Fruit fly (Drosophila melanogaster) whole organism, embryonic: Measurements from ENCODE around the gene vito.

Experiments
- Antp ChIP-seq: fragments of 200-800 bp; sonication (Bioruptor generic); optimal IDR thresholded peaks from 3 replicates; lab custom pipeline; 2016; ENCODE audit warnings: missing biosample characterization, missing genetic modification characterization
- CG10565 ChIP-seq: fragments of 200-800 bp; sonication (Bioruptor generic); optimal IDR thresholded peaks from 3 replicates; lab custom pipeline; 2016; ENCODE audit warnings: missing biosample characterization, mild to moderate bottlenecking, missing genetic modification characterization
- CG11695 ChIP-seq: fragments of 200-800 bp; sonication (Bioruptor generic); IDR thresholded peaks from 3 replicates; pipeline ENCODE4 v1.3.6; 2022; ENCODE audit warnings: missing biosample characterization, missing genetic modification characterization
- CG12744 ChIP-seq: fragments of 200-800 bp; sonication (Bioruptor generic); optimal IDR thresholded peaks from 2 replicates; lab custom pipeline; 2016; ENCODE audit warnings: missing biosample characterization, missing genetic modification characterization
- CG14050 ChIP-seq: fragments of 200-800 bp; sonication (Bioruptor generic); IDR thresholded peaks from 3 replicates; pipeline ENCODE4 v1.3.6; 2022; ENCODE audit warnings: missing biosample characterization, missing genetic modification characterization
- CG15073 ChIP-seq: fragments of 200-800 bp; sonication (Bioruptor generic); optimal IDR thresholded peaks from 2 replicates; lab custom pipeline; 2016; ENCODE audit warnings: missing biosample characterization, missing genetic modification characterization
- CG16779 ChIP-seq: fragments of 200-800 bp; sonication (Bioruptor generic); IDR thresholded peaks from 2 replicates; pipeline ENCODE4 v1.3.6; 2022; ENCODE audit warnings: missing biosample characterization, missing genetic modification characterization
- CG16813 ChIP-seq: fragments of 200-800 bp; sonication (Bioruptor generic); IDR thresholded peaks from 3 replicates; pipeline ENCODE4 v1.3.6; 2022; ENCODE audit warnings: missing biosample characterization, missing genetic modification characterization; ENCODE audit not compliant: partially characterized antibody
- CG17385 ChIP-seq: fragments of 200-800 bp; sonication (Bioruptor generic); optimal IDR thresholded peaks from 3 replicates; lab custom pipeline; 2018; ENCODE audit warnings: missing biosample characterization, mild to moderate bottlenecking, missing genetic modification characterization
- CG17612 ChIP-seq: fragments of 200-800 bp; sonication (Bioruptor generic); IDR thresholded peaks from 2 replicates; pipeline ENCODE4 v1.3.6; 2022; ENCODE audit warnings: missing biosample characterization, missing genetic modification characterization
- CG3065 ChIP-seq: fragments of 200-800 bp; sonication (Bioruptor generic); optimal IDR thresholded peaks from 2 replicates; lab custom pipeline; 2016; ENCODE audit warnings: missing biosample characterization, missing genetic modification characterization
- CG3726 ChIP-seq: fragments of 200-800 bp; sonication (Bioruptor generic); IDR thresholded peaks from 3 replicates; pipeline ENCODE4, ENCODE4 v1.3.6; 2022; ENCODE audit warnings: missing biosample characterization, missing genetic modification characterization
- CG3995 ChIP-seq: fragments of 200-800 bp; sonication (Bioruptor generic); optimal IDR thresholded peaks from 3 replicates; lab custom pipeline; 2016; ENCODE audit warnings: missing biosample characterization, missing genetic modification characterization
- CG6254 ChIP-seq: fragments of 200-800 bp; sonication (Bioruptor generic); optimal IDR thresholded peaks from 3 replicates; lab custom pipeline; 2017; ENCODE audit warnings: mild to moderate bottlenecking, missing biosample characterization, missing genetic modification reagents, missing genetic modification characterization
- CG6765 ChIP-seq: fragments of 200-800 bp; sonication (Bioruptor generic); optimal IDR thresholded peaks from 3 replicates; lab custom pipeline; 2017; ENCODE audit warnings: missing biosample characterization, mild to moderate bottlenecking, missing genetic modification characterization
- CG6854 ChIP-seq: fragments of 200-800 bp; sonication (Bioruptor generic); optimal IDR thresholded peaks from 3 replicates; lab custom pipeline; 2017; ENCODE audit warnings: missing biosample characterization, mild to moderate bottlenecking, missing genetic modification characterization
- CG7556 ChIP-seq: fragments of 200-800 bp; sonication (Bioruptor generic); optimal IDR thresholded peaks from 2 replicates; lab custom pipeline; 2017; ENCODE audit warnings: missing biosample characterization, mild to moderate bottlenecking, missing genetic modification characterization
- CG7786 ChIP-seq: fragments of 200-800 bp; sonication (Bioruptor generic); optimal IDR thresholded peaks from 2 replicates; lab custom pipeline; 2016; ENCODE audit warnings: missing biosample characterization, missing genetic modification characterization
- CG7839 ChIP-seq: fragments of 200-800 bp; sonication (Bioruptor generic); optimal IDR thresholded peaks from 3 replicates; lab custom pipeline; 2018; ENCODE audit warnings: missing biosample characterization, mild to moderate bottlenecking, missing genetic modification characterization, moderate library complexity
- CG8281 ChIP-seq: fragments of 200-800 bp; sonication (Bioruptor generic); optimal IDR thresholded peaks from 2 replicates; lab custom pipeline; 2018; ENCODE audit warnings: missing biosample characterization, mild to moderate bottlenecking, missing genetic modification characterization, moderate library complexity
- CHES-1-like ChIP-seq: fragments of 200-800 bp; sonication (Bioruptor generic); optimal IDR thresholded peaks from 2 replicates; lab custom pipeline; 2016; ENCODE audit warnings: missing biosample characterization, missing genetic modification characterization
- CoRest ChIP-seq: fragments of 200-800 bp; sonication (Bioruptor generic); optimal IDR thresholded peaks from 3 replicates; lab custom pipeline; 2018; ENCODE audit warnings: missing biosample characterization, mild to moderate bottlenecking, missing genetic modification characterization, moderate library complexity
- D19A ChIP-seq: fragments of 200-800 bp; optimal IDR thresholded peaks from 3 replicates; lab custom pipeline; 2019; ENCODE audit warnings: missing biosample characterization, mild to moderate bottlenecking, missing genetic modification characterization, moderate library complexity
- Elba2 ChIP-seq: fragments of 200-800 bp; sonication (Bioruptor generic); optimal IDR thresholded peaks from 3 replicates; lab custom pipeline; 2016; ENCODE audit warnings: missing biosample characterization, missing genetic modification characterization
- HLHmδ ChIP-seq: fragments of 200-800 bp; sonication (Bioruptor generic); optimal IDR thresholded peaks from 2 replicates; lab custom pipeline; 2018; ENCODE audit warnings: missing biosample characterization, mild to moderate bottlenecking, missing genetic modification characterization, moderate library complexity
- HmgD ChIP-seq: fragments of 200-800 bp; sonication (Bioruptor generic); optimal IDR thresholded peaks from 3 replicates; lab custom pipeline; 2016; ENCODE audit warnings: missing biosample characterization, missing genetic modification characterization
- Lhr ChIP-seq: fragments of 200-800 bp; sonication (Bioruptor generic); optimal IDR thresholded peaks from 3 replicates; lab custom pipeline; 2017; ENCODE audit warnings: mild to moderate bottlenecking, missing biosample characterization, missing genetic modification reagents, missing genetic modification characterization
- Mad ChIP-seq: fragments of 200-800 bp; sonication (Bioruptor generic); optimal IDR thresholded peaks from 2 replicates; lab custom pipeline; 2016; ENCODE audit warnings: missing biosample characterization, missing genetic modification characterization
- Nf-YC ChIP-seq: fragments of 200-800 bp; optimal IDR thresholded peaks from 3 replicates; lab custom pipeline; 2019; ENCODE audit warnings: missing biosample characterization, mild to moderate bottlenecking, missing genetic modification characterization, moderate library complexity
- Pdp1 ChIP-seq, 2 experiments: fragments of 200-800 bp; sonication (Bioruptor generic); optimal IDR thresholded peaks; 3 replicates each; lab custom pipeline; 2016; ENCODE audit warnings: missing biosample characterization in 2 of 2, missing genetic modification characterization in 2 of 2, mild to moderate bottlenecking in 1 of 2, moderate library complexity in 1 of 2
- Sox100B ChIP-seq: fragments of 200-800 bp; sonication (Bioruptor generic); optimal IDR thresholded peaks from 3 replicates; lab custom pipeline; 2018; ENCODE audit warnings: missing biosample characterization, mild to moderate bottlenecking, missing genetic modification characterization
- Taf1 ChIP-seq: fragments of 200-800 bp; sonication (Bioruptor generic); IDR thresholded peaks from 2 replicates; pipeline ENCODE4 v1.3.6; 2022; ENCODE audit warnings: missing biosample characterization, missing genetic modification characterization
- aop ChIP-seq: fragments of 200-800 bp; sonication (Bioruptor generic); IDR thresholded peaks from 2 replicates; pipeline ENCODE4 v1.3.6; 2022; ENCODE audit warnings: missing biosample characterization, missing genetic modification characterization
- ara ChIP-seq: fragments of 200-800 bp; sonication (Bioruptor generic); IDR thresholded peaks from 2 replicates; pipeline ENCODE4 v1.3.6; 2022; ENCODE audit warnings: missing biosample characterization, missing genetic modification characterization
- bbx ChIP-seq: fragments of 200-800 bp; sonication (Bioruptor generic); IDR thresholded peaks from 2 replicates; pipeline ENCODE4 v1.3.6; 2022; ENCODE audit warnings: missing biosample characterization, missing genetic modification characterization; ENCODE audit not compliant: partially characterized antibody
- fd102C ChIP-seq: fragments of 200-800 bp; sonication (Bioruptor generic); optimal IDR thresholded peaks from 2 replicates; lab custom pipeline; 2018; ENCODE audit warnings: missing biosample characterization, mild to moderate bottlenecking, missing genetic modification characterization, moderate library complexity
- fd3F ChIP-seq: fragments of 200-800 bp; sonication (Bioruptor generic); optimal IDR thresholded peaks from 2 replicates; lab custom pipeline; 2018; ENCODE audit warnings: missing biosample characterization, mild to moderate bottlenecking, missing genetic modification characterization, moderate library complexity
- h ChIP-seq: fragments of >200 bp; optimal IDR thresholded peaks from 2 replicates; lab custom pipeline; 2017
- jing ChIP-seq: fragments of 200-800 bp; sonication (Bioruptor generic); optimal IDR thresholded peaks from 2 replicates; lab custom pipeline; 2018; ENCODE audit warnings: missing biosample characterization, mild to moderate bottlenecking, missing genetic modification characterization
- kay ChIP-seq: fragments of 200-800 bp; sonication (Bioruptor generic); optimal IDR thresholded peaks from 2 replicates; lab custom pipeline; 2016; ENCODE audit warnings: missing biosample characterization, missing genetic modification characterization
- phol ChIP-seq: fragments of 200-800 bp; sonication (Bioruptor generic); optimal IDR thresholded peaks from 3 replicates; lab custom pipeline; 2018; ENCODE audit warnings: missing biosample characterization, mild to moderate bottlenecking, missing genetic modification characterization, moderate library complexity
- psq ChIP-seq: fragments of 200-800 bp; sonication (Bioruptor generic); optimal IDR thresholded peaks from 2 replicates; lab custom pipeline; 2017; ENCODE audit warnings: missing biosample characterization, missing genetic modification characterization
- run ChIP-seq: fragments of 200-800 bp; sonication (Bioruptor generic); optimal IDR thresholded peaks from 3 replicates; lab custom pipeline; 2018; ENCODE audit warnings: missing biosample characterization, mild to moderate bottlenecking, missing genetic modification characterization
- seq ChIP-seq: fragments of 200-800 bp; sonication (Bioruptor generic); IDR thresholded peaks from 2 replicates; pipeline ENCODE4 v1.3.6; 2022; ENCODE audit warnings: missing biosample characterization, missing genetic modification characterization
- sim ChIP-seq: fragments of 200-800 bp; sonication (Bioruptor generic); IDR thresholded peaks from 2 replicates; pipeline ENCODE4 v1.3.6; 2022; ENCODE audit warnings: missing biosample characterization, missing genetic modification characterization
- stwl ChIP-seq: fragments of 200-800 bp; sonication (Bioruptor generic); optimal IDR thresholded peaks from 3 replicates; lab custom pipeline; 2018; ENCODE audit warnings: missing biosample characterization, mild to moderate bottlenecking, missing genetic modification characterization, moderate library complexity
- tap ChIP-seq: fragments of 200-800 bp; optimal IDR thresholded peaks from 3 replicates; lab custom pipeline; 2019; ENCODE audit warnings: missing biosample characterization, mild to moderate bottlenecking, missing genetic modification characterization, moderate library complexity
- unc-4 ChIP-seq: fragments of 200-800 bp; sonication (Bioruptor generic); IDR thresholded peaks from 2 replicates; pipeline ENCODE4 v1.3.6; 2022; ENCODE audit warnings: missing biosample characterization, missing genetic modification characterization; ENCODE audit not compliant: partially characterized antibody
- unpg ChIP-seq: fragments of 200-800 bp; sonication (Bioruptor generic); optimal IDR thresholded peaks from 3 replicates; lab custom pipeline; 2018; ENCODE audit warnings: missing biosample characterization, mild to moderate bottlenecking, missing genetic modification characterization, moderate library complexity

Gene vito

DNA sequence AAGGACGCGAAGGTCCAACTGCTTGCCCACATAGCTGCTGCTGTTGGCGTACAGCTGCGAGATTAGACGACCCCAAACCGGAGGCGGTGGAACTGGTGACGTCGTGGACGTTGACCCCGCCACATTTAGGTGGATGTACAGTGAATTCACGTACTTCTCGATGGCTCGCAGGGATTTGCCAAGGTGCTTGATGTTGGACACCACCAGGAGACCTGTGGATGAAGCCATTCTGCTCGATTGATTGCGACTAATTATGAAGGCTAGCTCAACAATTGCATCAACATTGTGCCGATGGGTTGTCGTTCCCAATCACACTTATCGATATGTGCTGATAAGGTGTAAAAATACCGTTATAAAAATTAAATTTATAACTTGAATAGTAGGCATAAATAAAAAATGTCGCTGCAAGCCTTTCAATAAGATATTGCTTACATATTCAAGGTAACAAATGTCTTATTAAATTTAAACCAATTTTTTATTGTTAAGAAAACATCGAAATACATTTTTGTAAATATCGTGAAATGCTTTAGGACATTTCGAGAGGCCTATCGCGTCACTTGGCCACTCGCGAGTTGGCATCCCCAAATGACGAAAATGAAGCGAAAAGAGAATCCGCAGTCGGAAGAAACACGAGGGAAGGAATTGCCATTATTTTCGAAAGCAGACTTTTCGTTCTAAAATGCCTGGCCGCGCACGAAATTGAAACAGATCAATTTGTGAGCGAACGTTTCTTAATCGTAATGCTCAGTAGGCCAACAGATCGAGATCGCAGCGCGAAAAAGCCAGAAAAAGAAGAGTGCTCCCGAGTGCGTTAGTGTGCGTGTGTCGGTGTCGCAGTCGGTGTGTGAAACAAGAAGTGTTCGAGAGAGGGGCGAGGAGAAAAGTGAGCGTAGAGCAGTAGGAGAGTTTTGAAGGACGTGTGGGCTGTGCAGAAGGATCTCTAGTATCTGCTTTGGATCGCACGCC is 8.3 kb downstream of the vito start, which contains the start of the genes Ppat-Dpck and scny (continued):
- TF ChIP-seq CG8281 (no peak), unc-4 (GFP tag; lab: Robert Waterston, UW) (peak; percentile 97), Lhr (GFP tag; lab: Kevin White, UChicago) (peak; percentile 40), Sox100B (GFP tag; lab: Kevin White, UChicago) (no peak), CG3726 (GFP tag; lab: Robert Waterston, UW) (no peak), Pdp1 (GFP tag; optimal IDR thresholded peaks at IDR 0.05; lab: Kevin White, UChicago) (peak in 1 of 2 experiments; percentile 67), bbx (peak; percentile 86), unpg (peak; percentile 40), CG16779 (GFP tag; lab: Robert Waterston, UW) (no peak), CG3065 (GFP tag; lab: Kevin White, UChicago) (no peak), CG12744 (no peak), CG6765 (GFP tag; lab: Kevin White, UChicago) (no peak), seq (no peak), HmgD (GFP tag; lab: Kevin White, UChicago) (peak; percentile 5), CG3995 (GFP tag; lab: Kevin White, UChicago) (peak; percentile 93), h (lab: Kevin White, UChicago) (no peak), CoRest (tag; lab: Kevin White, UChicago) (no peak), CG7786 (GFP tag; lab: Kevin White, UChicago) (no peak), sim (GFP tag; lab: Robert Waterston, UW) (no peak), tap (no peak), aop (GFP tag; lab: Robert Waterston, UW) (no peak), ara (no peak), Nf-YC (tag; lab: Kevin White, UChicago) (peak; percentile 49), CG6254 (GFP tag; lab: Kevin White, UChicago) (no peak), CG7839 (tag; lab: Kevin White, UChicago) (no peak), D19A (no peak), CG15073 (GFP tag; lab: Kevin White, UChicago) (no peak), CG17385 (peak; percentile 14), kay (peak; percentile 38), CG10565 (GFP tag; lab: Kevin White, UChicago) (no peak), psq (GFP tag; lab: Kevin White, UChicago) (peak; percentile 99), stwl (tag; lab: Kevin White, UChicago) (peak; percentile 58), Taf1 (GFP tag; lab: Robert Waterston, UW) (0 out of 2 replicates have a peak, but pooled peaks have one; percentile 13), phol (tag; lab: Kevin White, UChicago) (peak; percentile 67), CHES-1-like (GFP tag; lab: Kevin White, UChicago) (peak; percentile 47), fd102C (GFP tag; lab: Kevin White, UChicago) (no peak), CG6854 (GFP tag; lab: Kevin White, UChicago) (no peak), CG7556 (no peak), fd3F (GFP tag; lab: Kevin White, UChicago) (no peak), CG11695 (no peak), CG16813 (peak; percentile 92), Elba2 (GFP tag; lab: Kevin White, UChicago) (no peak), Antp (no peak), jing (no peak), HLHmδ (GFP tag; lab: Kevin White, UChicago) (no peak), run (tag; lab: Kevin White, UChicago) (no peak), CG17612 (no peak), Mad (no peak), CG14050 (GFP tag; lab: Robert Waterston, UW) (no peak)
